Fruit fly (Drosophila melanogaster) whole organism, wandering third instar larva: ENCODE data around the gene CG14210.
A peak's percentile ranks its signal among the peaks of the same experiment; 100 is the strongest.

ENCODE experiments used
- Abd-B ChIP-seq: fragments of >200 bp; optimal IDR thresholded peaks from 2 replicates; lab custom pipeline; 2017; ENCODE audit warnings: missing biosample characterization, missing genetic modification characterization
- CG32264 ChIP-seq: fragments of 200-800 bp; sonication (Bioruptor generic); optimal IDR thresholded peaks from 2 replicates; lab custom pipeline; 2016; ENCODE audit warnings: missing biosample characterization, missing genetic modification characterization
- CG9705 ChIP-seq: fragments of 200-800 bp; sonication (Bioruptor generic); optimal IDR thresholded peaks from 2 replicates; lab custom pipeline; 2018; ENCODE audit warnings: missing biosample characterization, mild to moderate bottlenecking, missing genetic modification characterization
- CrebA ChIP-seq: fragments of 200-800 bp; sonication (Bioruptor generic); optimal IDR thresholded peaks from 2 replicates; lab custom pipeline; 2016; ENCODE audit warnings: missing biosample characterization, mild to moderate bottlenecking, missing genetic modification characterization, borderline replicate concordance
- Dfd ChIP-seq: fragments of >200 bp; optimal IDR thresholded peaks from 2 replicates; lab custom pipeline; 2017; ENCODE audit warnings: missing biosample characterization, missing genetic modification characterization
- Dif ChIP-seq: fragments of 200-275, 200-300 bp; sonication (Bioruptor generic); optimal IDR thresholded peaks from 2 replicates; lab custom pipeline; 2018; ENCODE audit warnings: missing biosample characterization, missing genetic modification characterization; ENCODE audit not compliant: partially characterized antibody
- GATAd ChIP-seq: sonication (Bioruptor generic); optimal IDR thresholded peaks from 2 replicates; lab custom pipeline; 2016; ENCODE audit warnings: missing biosample characterization, missing genetic modification characterization
- HLH106 ChIP-seq: fragments of 200-800 bp; optimal IDR thresholded peaks from 3 replicates; lab custom pipeline; 2019; ENCODE audit warnings: missing biosample characterization, mild to moderate bottlenecking, missing genetic modification characterization, moderate library complexity
- Hnf4 ChIP-seq: fragments of 200-800 bp; sonication (Bioruptor generic); optimal IDR thresholded peaks from 2 replicates; lab custom pipeline; 2016; ENCODE audit warnings: missing biosample characterization, mild to moderate bottlenecking, missing genetic modification characterization
- Hr78 ChIP-seq: fragments of >200 bp; optimal IDR thresholded peaks from 2 replicates; lab custom pipeline; 2017; ENCODE audit warnings: missing biosample characterization, missing genetic modification characterization
- Hr83 ChIP-seq: fragments of 200-300 bp; sonication (Bioruptor generic); optimal IDR thresholded peaks from 2 replicates; lab custom pipeline; 2016; ENCODE audit warnings: missing biosample characterization, mild to moderate bottlenecking, missing genetic modification characterization, moderate library complexity; ENCODE audit not compliant: poor library complexity, severe bottlenecking
- Jra ChIP-seq: sonication (Bioruptor generic); optimal IDR thresholded peaks from 2 replicates; lab custom pipeline; 2016; ENCODE audit warnings: missing biosample characterization, missing genetic modification characterization
- Mio ChIP-seq: sonication (Bioruptor generic); optimal IDR thresholded peaks from 2 replicates; lab custom pipeline; 2016; ENCODE audit warnings: missing biosample characterization, missing genetic modification characterization
- Myc ChIP-seq: fragments of >200 bp; optimal IDR thresholded peaks from 2 replicates; lab custom pipeline; 2017
- N ChIP-seq: fragments of >200 bp; optimal IDR thresholded peaks from 2 replicates; lab custom pipeline; 2018; ENCODE audit warnings: missing biosample characterization, missing external identifiers, missing genetic modification characterization
- OdsH ChIP-seq: fragments of 200-800 bp; sonication (Bioruptor generic); optimal IDR thresholded peaks from 2 replicates; lab custom pipeline; 2016; ENCODE audit warnings: missing biosample characterization, mild to moderate bottlenecking, missing genetic modification characterization
- Rel ChIP-seq, 2 experiments: fragments of 200-800 bp; sonication (Bioruptor generic) in 1 of 2; optimal IDR thresholded peaks; 2 replicates in 1 of 2; 3 replicates in 1 of 2; lab custom pipeline; 2016 to 2019; ENCODE audit warnings: mild to moderate bottlenecking in 2 of 2, missing biosample characterization in 2 of 2, missing genetic modification characterization in 2 of 2, moderate library complexity in 1 of 2
- Sp1 ChIP-seq: fragments of 200-800 bp; sonication (Bioruptor generic); optimal IDR thresholded peaks from 3 replicates; lab custom pipeline; 2019; ENCODE audit warnings: missing biosample characterization, mild to moderate bottlenecking, missing genetic modification characterization, moderate library complexity
- Vsx2 ChIP-seq: fragments of 200-300, 225-300 bp; sonication (Bioruptor generic); optimal IDR thresholded peaks from 2 replicates; lab custom pipeline; 2018; ENCODE audit warnings: missing biosample characterization, missing genetic modification characterization; ENCODE audit not compliant: partially characterized antibody
- br ChIP-seq: fragments of 200-800 bp; sonication (Bioruptor generic); optimal IDR thresholded peaks from 2 replicates; lab custom pipeline; 2016; ENCODE audit warnings: missing biosample characterization, missing genetic modification characterization
- brk ChIP-seq: fragments of 200-800 bp; sonication (Bioruptor generic); optimal IDR thresholded peaks from 2 replicates; lab custom pipeline; 2016; ENCODE audit warnings: missing biosample characterization, mild to moderate bottlenecking, missing genetic modification characterization
- dl ChIP-seq, 2 experiments: fragments of 175-275, 200-275 bp in 1 of 2; fragments of 200-275 bp in 1 of 2; sonication (Bioruptor generic); optimal IDR thresholded peaks; lab custom pipeline; 2018; ENCODE audit warnings: mild to moderate bottlenecking in 2 of 2, missing biosample characterization in 2 of 2, missing genetic modification characterization in 2 of 2, moderate library complexity in 2 of 2; ENCODE audit not compliant: partially characterized antibody in 2 of 2, insufficient read depth in 1 of 2
- dmrt93B ChIP-seq: fragments of 200-800 bp; sonication (Bioruptor generic); optimal IDR thresholded peaks from 2 replicates; lab custom pipeline; 2018; ENCODE audit warnings: missing biosample characterization, mild to moderate bottlenecking, missing genetic modification characterization
- dsf ChIP-seq: sonication (Bioruptor generic); optimal IDR thresholded peaks from 2 replicates; lab custom pipeline; 2016; ENCODE audit warnings: missing biosample characterization, missing genetic modification characterization, borderline replicate concordance
- ey ChIP-seq: fragments of 200-800 bp; sonication (Bioruptor generic); optimal IDR thresholded peaks from 2 replicates; lab custom pipeline; 2016; ENCODE audit warnings: missing biosample characterization, missing genetic modification characterization
- foxo ChIP-seq, 2 experiments: fragments of 200-800 bp; sonication (Bioruptor generic); optimal IDR thresholded peaks; 2 replicates in 1 of 2; 3 replicates in 1 of 2; lab custom pipeline; 2016 to 2017; ENCODE audit warnings: missing biosample characterization in 2 of 2, missing genetic modification characterization in 2 of 2
- fru ChIP-seq: fragments of 200-800 bp; sonication (Bioruptor generic); optimal IDR thresholded peaks from 3 replicates; lab custom pipeline; 2016; ENCODE audit warnings: missing biosample characterization, mild to moderate bottlenecking, missing genetic modification characterization
- h ChIP-seq: fragments of 200-800 bp; sonication (Bioruptor generic); optimal IDR thresholded peaks from 3 replicates; lab custom pipeline; 2016; ENCODE audit warnings: missing biosample characterization, mild to moderate bottlenecking, missing genetic modification characterization
- jim ChIP-seq: fragments of 175-275, 200-325 bp; sonication (Bioruptor generic); optimal IDR thresholded peaks from 2 replicates; lab custom pipeline; 2016; ENCODE audit warnings: missing biosample characterization, mild to moderate bottlenecking, missing genetic modification characterization
- lola ChIP-seq: fragments of >200 bp; optimal IDR thresholded peaks from 2 replicates; lab custom pipeline; 2017; ENCODE audit warnings: missing biosample characterization, missing genetic modification characterization
- pan ChIP-seq: fragments of >200 bp; optimal IDR thresholded peaks from 2 replicates; lab custom pipeline; 2017
- psq ChIP-seq: fragments of 200-800 bp; sonication (Bioruptor generic); optimal IDR thresholded peaks from 3 replicates; lab custom pipeline; 2017; ENCODE audit warnings: missing biosample characterization, mild to moderate bottlenecking, missing genetic modification characterization, moderate library complexity
- rgr ChIP-seq: fragments of 200-800 bp; sonication (Bioruptor generic); optimal IDR thresholded peaks from 3 replicates; lab custom pipeline; 2016; ENCODE audit warnings: missing biosample characterization, mild to moderate bottlenecking, missing genetic modification characterization
- sage ChIP-seq: fragments of 200-800 bp; sonication (Bioruptor generic); optimal IDR thresholded peaks from 2 replicates; lab custom pipeline; 2016; ENCODE audit warnings: missing biosample characterization, mild to moderate bottlenecking, missing genetic modification characterization
- sv ChIP-seq: fragments of 200-800 bp; sonication (Bioruptor generic); optimal IDR thresholded peaks from 3 replicates; lab custom pipeline; 2016; ENCODE audit warnings: missing biosample characterization, missing genetic modification characterization
- tai ChIP-seq: sonication (Bioruptor generic); optimal IDR thresholded peaks from 2 replicates; lab custom pipeline; 2016; ENCODE audit warnings: missing biosample characterization, missing genetic modification characterization
- usp ChIP-seq: fragments of >200 bp; optimal IDR thresholded peaks from 2 replicates; lab custom pipeline; 2017; ENCODE audit warnings: missing biosample characterization, missing genetic modification characterization
- woc ChIP-seq: sonication (Bioruptor generic); optimal IDR thresholded peaks from 2 replicates; lab custom pipeline; 2016; ENCODE audit warnings: missing biosample characterization, mild to moderate bottlenecking, missing genetic modification characterization

The CG14210 gene

dm6 chrX:19603953-19604352, 12.0 kb upstream of the CG14210 start:
- TF ChIP-seq Dfd (GFP tag; lab: Kevin White, UChicago) (no peak), tai (no peak), Dif (GFP tag; lab: Kevin White, UChicago) (no peak), pan (lab: Kevin White, UChicago) (no peak), Jra (GFP tag; lab: Kevin White, UChicago) (no peak), sv (GFP tag; lab: Kevin White, UChicago) (peak; percentile 69), N (GFP tag; lab: Kevin White, UChicago) (no peak), jim (no peak), dl (GFP tag; optimal IDR thresholded peaks at IDR 0.05; lab: Kevin White, UChicago; ENCODE audit: insufficient read depth in 1 of 2, partially characterized antibody in 2 of 2) (no peak), CG32264 (no peak), Hr83 (no peak), sage (GFP tag; lab: Kevin White, UChicago) (peak; percentile 62), CG9705 (GFP tag; lab: Kevin White, UChicago) (no peak), HLH106 (tag; lab: Kevin White, UChicago) (peak; percentile 71), Hr78 (no peak), ey (GFP tag; lab: Kevin White, UChicago) (peak; percentile 48), psq (peak; percentile 31), h (GFP tag; lab: Kevin White, UChicago) (peak; percentile 76), rgr (GFP tag; lab: Kevin White, UChicago) (peak; percentile 43), lola (no peak), Rel (GFP tag; optimal IDR thresholded peaks at IDR 0.05; lab: Kevin White, UChicago) (peak; percentile 13), Rel (tag; optimal IDR thresholded peaks at IDR 0.05; lab: Kevin White, UChicago) (no peak), CrebA (no peak), Sp1 (GFP tag; lab: Kevin White, UChicago) (peak; percentile 30), br (peak; percentile 46), OdsH (peak; percentile 59), Vsx2 (GFP tag; lab: Kevin White, UChicago) (no peak), fru (GFP tag; lab: Kevin White, UChicago) (peak; percentile 69), dmrt93B (GFP tag; lab: Kevin White, UChicago) (peak; percentile 49), usp (GFP tag; lab: Kevin White, UChicago) (no peak), brk (no peak), Abd-B (GFP tag; lab: Kevin White, UChicago) (no peak), Hnf4 (GFP tag; lab: Kevin White, UChicago) (peak; percentile 32), dsf (GFP tag; lab: Kevin White, UChicago) (no peak), woc (GFP tag; lab: Kevin White, UChicago) (no peak), foxo (GFP tag; optimal IDR thresholded peaks at IDR 0.05; lab: Kevin White, UChicago) (peak in 1 of 2 experiments; percentile 83), Myc (no peak), Mio (GFP tag; lab: Kevin White, UChicago) (no peak), GATAd (GFP tag; lab: Kevin White, UChicago) (no peak)
- TF ChIP-seq, all 38 proteins: peak for 15

- TF ChIP-seq dl (GFP tag; optimal IDR thresholded peaks at IDR 0.05; lab: Kevin White, UChicago; ENCODE audit: insufficient read depth in 1 of 2, partially characterized antibody in 2 of 2): peak in 1 of 2 experiments; percentile 21
- no peak for TF ChIP-seq sv (GFP tag; lab: Kevin White, UChicago)
- peak; percentile 45 for TF ChIP-seq rgr (GFP tag; lab: Kevin White, UChicago)
- no peak for TF ChIP-seq brk
- TF ChIP-seq Dif (GFP tag; lab: Kevin White, UChicago): peak; percentile 11
- peak; percentile 43 for TF ChIP-seq psq
- no peak for TF ChIP-seq tai
- peak; percentile 37 for TF ChIP-seq Sp1 (GFP tag; lab: Kevin White, UChicago)
- no peak for TF ChIP-seq Dfd (GFP tag; lab: Kevin White, UChicago)
- TF ChIP-seq HLH106 (tag; lab: Kevin White, UChicago): no peak
- no peak for TF ChIP-seq Rel (GFP tag; optimal IDR thresholded peaks at IDR 0.05; lab: Kevin White, UChicago)
- peak; percentile 60 for TF ChIP-seq Rel (tag; optimal IDR thresholded peaks at IDR 0.05; lab: Kevin White, UChicago)
- TF ChIP-seq fru (GFP tag; lab: Kevin White, UChicago): peak; percentile 38
- no peak for TF ChIP-seq dsf (GFP tag; lab: Kevin White, UChicago)
- peak; percentile 63 for TF ChIP-seq Hnf4 (GFP tag; lab: Kevin White, UChicago)
- TF ChIP-seq h (GFP tag; lab: Kevin White, UChicago): peak; percentile 52
- no peak for TF ChIP-seq sage (GFP tag; lab: Kevin White, UChicago)
- TF ChIP-seq CG32264: no peak
- TF ChIP-seq OdsH: peak; percentile 35
- TF ChIP-seq foxo (GFP tag; optimal IDR thresholded peaks at IDR 0.05; lab: Kevin White, UChicago): peak in 1 of 2 experiments; percentile 25
- TF ChIP-seq dmrt93B (GFP tag; lab: Kevin White, UChicago): no peak
- TF ChIP-seq Mio (GFP tag; lab: Kevin White, UChicago): no peak
- TF ChIP-seq br: peak; percentile 39
These were observed 11.0 kb upstream of the CG14210 start, which contains the start of gene CG14207 for dm6 chrX:19604997-19605396. TSS of gene CG14207 (plus strand) at chrX:19605199.
